Worm (Caenorhabditis elegans) whole organism, L4 larva: Measurements from ENCODE around the gene T01H3.3.

ENCODE experiments used
- F37D6.2 ChIP-seq: sonication (generic microtip); optimal IDR thresholded peaks from 2 replicates; lab custom pipeline; 2016; ENCODE audit warnings: mild to moderate bottlenecking, missing genetic modification characterization, missing compliant biosample characterization
- F44E2.7 ChIP-seq: fragments of 200-800 bp; sonication (Bioruptor generic); IDR thresholded peaks from 2 replicates; pipeline ENCODE4 v2.1.2; 2022; ENCODE audit warnings: missing genetic modification characterization, missing compliant biosample characterization
- F49E8.2 ChIP-seq: sonication (generic microtip); optimal IDR thresholded peaks from 2 replicates; lab custom pipeline; 2016; ENCODE audit warnings: missing compliant biosample characterization, mild to moderate bottlenecking, missing genetic modification characterization, borderline replicate concordance
- Y105C5A.15 ChIP-seq: fragments of 200-800 bp; sonication (Bioruptor generic); IDR thresholded peaks from 2 replicates; pipeline ENCODE4 v1.3.6; 2022; ENCODE audit warnings: missing genetic modification characterization, missing compliant biosample characterization
- Y5F2A.4 ChIP-seq: fragments of 200-800 bp; sonication (Bioruptor generic); optimal IDR thresholded peaks from 2 replicates; lab custom pipeline; 2018; ENCODE audit warnings: mild to moderate bottlenecking, missing genetic modification characterization, missing compliant biosample characterization
- Y75B8A.6 ChIP-seq: fragments of 200-800 bp; sonication (Bioruptor generic); IDR thresholded peaks from 2 replicates; pipeline ENCODE4 v1.3.6; 2022; ENCODE audit warnings: missing genetic modification reagents, missing genetic modification characterization, missing compliant biosample characterization
- ZK337.2 ChIP-seq: fragments of 200-800 bp; sonication (Bioruptor generic); IDR thresholded peaks from 2 replicates; pipeline ENCODE4 v1.3.6; 2022; ENCODE audit warnings: missing genetic modification reagents, missing genetic modification characterization, missing compliant biosample characterization
- ZK546.5 ChIP-seq, 2 experiments: sonication (generic microtip); optimal IDR thresholded peaks; 2 replicates each; lab custom pipeline; 2017; ENCODE audit warnings: missing biosample characterization in 2 of 2, missing genetic modification characterization in 2 of 2
- ama-1 ChIP-seq: fragments of 150-350 bp; optimal IDR thresholded peaks from 2 replicates; lab custom pipeline; 2014; ENCODE audit warnings: inconsistent platforms, mixed read lengths
- arid-1 ChIP-seq: fragments of 200-800 bp; sonication (Bioruptor generic); conservative IDR thresholded peaks from 2 replicates; pipeline ENCODE4 v1.3.6; 2022; ENCODE audit warnings: missing genetic modification reagents, missing genetic modification characterization, missing compliant biosample characterization
- ceh-32 ChIP-seq: sonication (generic microtip); optimal IDR thresholded peaks from 2 replicates; lab custom pipeline; 2016; ENCODE audit warnings: mild to moderate bottlenecking, missing genetic modification characterization, missing compliant biosample characterization; ENCODE audit not compliant: poor library complexity
- ceh-82 ChIP-seq: sonication (generic microtip); optimal IDR thresholded peaks from 2 replicates; lab custom pipeline; 2017; ENCODE audit warnings: missing biosample characterization, missing genetic modification characterization
- ces-1 ChIP-seq: fragments of 150-350 bp; sonication (generic microtip); optimal IDR thresholded peaks from 4 replicates; lab custom pipeline; 2014; ENCODE audit warnings: missing biosample characterization, missing genetic modification reagents, missing genetic modification characterization
- daf-16 ChIP-seq, 3 experiments: sonication (generic microtip); optimal IDR thresholded peaks; 2 replicates each; lab custom pipeline; 2016 to 2017; ENCODE audit warnings: missing genetic modification characterization in 3 of 3, missing genetic modification reagents in 3 of 3, mild to moderate bottlenecking in 2 of 3, missing compliant biosample characterization in 2 of 3, missing biosample characterization in 1 of 3, moderate library complexity in 1 of 3
- daf-19 ChIP-seq: fragments of 200-800 bp; sonication (Bioruptor generic); conservative IDR thresholded peaks from 2 replicates; pipeline ENCODE4 v1.3.6; 2022; ENCODE audit warnings: missing genetic modification characterization, missing compliant biosample characterization
- dmd-6 ChIP-seq: fragments of 200-800 bp; sonication (Bioruptor generic); IDR thresholded peaks from 2 replicates; pipeline ENCODE4 v1.3.6; 2022; ENCODE audit warnings: missing genetic modification reagents, missing genetic modification characterization, missing compliant biosample characterization
- dmd-8 ChIP-seq: fragments of 200-800 bp; sonication (Bioruptor generic); IDR thresholded peaks from 2 replicates; pipeline ENCODE4 v1.3.6; 2022; ENCODE audit warnings: missing genetic modification characterization, missing compliant biosample characterization
- dpl-1 ChIP-seq: fragments of 150-350 bp; optimal IDR thresholded peaks from 2 replicates; lab custom pipeline; 2014; ENCODE audit warnings: missing biosample characterization, missing genetic modification reagents, missing genetic modification characterization
- duxl-1 ChIP-seq: sonication (generic microtip); optimal IDR thresholded peaks from 2 replicates; lab custom pipeline; 2016; ENCODE audit warnings: mild to moderate bottlenecking, missing genetic modification characterization, moderate library complexity, missing compliant biosample characterization; ENCODE audit not compliant: poor library complexity
- fkh-10 ChIP-seq: fragments of 150-350 bp; optimal IDR thresholded peaks from 2 replicates; lab custom pipeline; 2014; ENCODE audit warnings: missing biosample characterization, missing genetic modification reagents, missing genetic modification characterization
- gei-8 ChIP-seq: fragments of 200-800 bp; sonication (Bioruptor generic); optimal IDR thresholded peaks from 2 replicates; lab custom pipeline; 2018; ENCODE audit warnings: mild to moderate bottlenecking, missing genetic modification characterization, missing compliant biosample characterization
- hif-1 ChIP-seq, 2 experiments: sonication (generic microtip); optimal IDR thresholded peaks; 2 replicates each; lab custom pipeline; 2016 to 2017; ENCODE audit warnings: missing compliant biosample characterization in 2 of 2, missing genetic modification characterization in 2 of 2, missing genetic modification reagents in 2 of 2, missing genotype in 2 of 2, mild to moderate bottlenecking in 1 of 2
- hlh-11 ChIP-seq: fragments of 200-800 bp; sonication (Bioruptor generic); optimal IDR thresholded peaks from 2 replicates; lab custom pipeline; 2018; ENCODE audit warnings: mild to moderate bottlenecking, missing genetic modification characterization, missing compliant biosample characterization
- hlh-30 ChIP-seq: sonication (generic microtip); optimal IDR thresholded peaks from 2 replicates; lab custom pipeline; 2017; ENCODE audit warnings: antibody characterized with exemption, mild to moderate bottlenecking, missing genetic modification characterization, missing compliant biosample characterization; ENCODE audit not compliant: insufficient read depth
- hmg-1.1 ChIP-seq: fragments of 200-800 bp; sonication (Bioruptor generic); IDR thresholded peaks from 2 replicates; pipeline ENCODE4 v1.3.6; 2022; ENCODE audit warnings: missing genetic modification reagents, missing genetic modification characterization, missing compliant biosample characterization
- lim-7 ChIP-seq: fragments of 200-800 bp; sonication (Bioruptor generic); IDR thresholded peaks from 2 replicates; pipeline ENCODE4 v1.3.6; 2022; ENCODE audit warnings: missing genetic modification characterization, missing compliant biosample characterization
- lin-1 ChIP-seq: fragments of 200-800 bp; sonication (Bioruptor generic); IDR thresholded peaks from 2 replicates; pipeline ENCODE4 v1.3.6; 2022; ENCODE audit warnings: missing genetic modification reagents, missing genetic modification characterization, missing compliant biosample characterization
- lin-38 ChIP-seq: fragments of 200-800 bp; sonication (Bioruptor generic); IDR thresholded peaks from 2 replicates; pipeline ENCODE4 v1.3.6; 2022; ENCODE audit warnings: missing genetic modification reagents, missing genetic modification characterization, missing compliant biosample characterization
- lsy-2 ChIP-seq, 2 experiments: fragments of 150-350 bp in 1 of 2; sonication (generic microtip) in 1 of 2; optimal IDR thresholded peaks; 2 replicates each; lab custom pipeline; 2014 to 2017; ENCODE audit warnings: missing biosample characterization in 2 of 2, missing genetic modification characterization in 2 of 2
- mes-2 ChIP-seq: sonication (generic microtip); optimal IDR thresholded peaks from 2 replicates; lab custom pipeline; 2016; ENCODE audit warnings: missing genotype, mild to moderate bottlenecking, missing genetic modification characterization, missing compliant biosample characterization; ENCODE audit not compliant: poor library complexity, severe bottlenecking
- mxl-3 ChIP-seq: fragments of 200-800 bp; sonication (Bioruptor generic); optimal IDR thresholded peaks from 2 replicates; lab custom pipeline; 2018; ENCODE audit warnings: mild to moderate bottlenecking, missing genetic modification characterization, missing compliant biosample characterization
- nhr-10 ChIP-seq: fragments of 150-350 bp; optimal IDR thresholded peaks from 2 replicates; lab custom pipeline; 2014; ENCODE audit warnings: missing biosample characterization, missing genetic modification characterization
- nhr-237 ChIP-seq: sonication (generic microtip); optimal IDR thresholded peaks from 2 replicates; lab custom pipeline; 2017; ENCODE audit warnings: missing biosample characterization, missing genetic modification characterization
- nhr-28 ChIP-seq: fragments of 150-350 bp; optimal IDR thresholded peaks from 2 replicates; lab custom pipeline; 2014; ENCODE audit warnings: missing biosample characterization, missing genetic modification characterization
- nhr-42 ChIP-seq: fragments of 200-800 bp; sonication (Bioruptor generic); IDR thresholded peaks from 2 replicates; pipeline ENCODE4 v1.3.6; 2022; ENCODE audit warnings: missing genetic modification characterization, missing compliant biosample characterization
- nhr-48 ChIP-seq: sonication (generic microtip); optimal IDR thresholded peaks from 2 replicates; lab custom pipeline; 2016; ENCODE audit warnings: mild to moderate bottlenecking, missing genetic modification characterization, missing compliant biosample characterization
- nhr-77 ChIP-seq: fragments of 150-350 bp; optimal IDR thresholded peaks from 2 replicates; lab custom pipeline; 2014; ENCODE audit warnings: missing biosample characterization, missing genetic modification characterization
- pqm-1 ChIP-seq: sonication (generic microtip); optimal IDR thresholded peaks from 2 replicates; lab custom pipeline; 2017; ENCODE audit warnings: missing biosample characterization, missing genetic modification characterization
- rbr-2 ChIP-seq: sonication (generic microtip); optimal IDR thresholded peaks from 2 replicates; lab custom pipeline; 2016; ENCODE audit warnings: missing genotype, missing genetic modification characterization, missing compliant biosample characterization
- saeg-2 ChIP-seq: fragments of 200-800 bp; sonication (Bioruptor generic); IDR thresholded peaks from 2 replicates; pipeline ENCODE4 v1.3.6; 2022; ENCODE audit warnings: missing genetic modification reagents, missing genetic modification characterization, missing compliant biosample characterization
- set-16 ChIP-seq: fragments of 200-800 bp; sonication (Bioruptor generic); IDR thresholded peaks from 2 replicates; pipeline ENCODE4 v1.3.6; 2022; ENCODE audit warnings: missing genetic modification reagents, missing genetic modification characterization, missing compliant biosample characterization
- skn-1 ChIP-seq: fragments of 150-350 bp; optimal IDR thresholded peaks from 2 replicates; lab custom pipeline; 2014; ENCODE audit warnings: missing biosample characterization, missing genetic modification characterization
- snpc-1.2 ChIP-seq: fragments of 200-800 bp; sonication (Bioruptor generic); IDR thresholded peaks from 2 replicates; pipeline ENCODE4 v1.3.6; 2022; ENCODE audit warnings: missing genetic modification reagents, missing genetic modification characterization, missing compliant biosample characterization
- snpc-4 ChIP-seq: fragments of 150-350 bp; optimal IDR thresholded peaks from 2 replicates; lab custom pipeline; 2014; ENCODE audit warnings: missing biosample characterization, missing genetic modification characterization
- spr-1 ChIP-seq: sonication (generic microtip); optimal IDR thresholded peaks from 2 replicates; lab custom pipeline; 2016; ENCODE audit warnings: mild to moderate bottlenecking, missing genetic modification characterization, missing compliant biosample characterization
- spr-3 ChIP-seq: fragments of 200-800 bp; sonication (Bioruptor generic); optimal IDR thresholded peaks from 2 replicates; lab custom pipeline; 2018; ENCODE audit warnings: mild to moderate bottlenecking, missing genetic modification characterization, missing compliant biosample characterization
- unc-130 ChIP-seq: sonication (generic microtip); optimal IDR thresholded peaks from 2 replicates; lab custom pipeline; 2016; ENCODE audit warnings: missing genetic modification reagents, missing genetic modification characterization, missing compliant biosample characterization
- unc-62 ChIP-seq, 3 experiments: fragments of 150-350 bp in 1 of 3; sonication (generic microtip); optimal IDR thresholded peaks in 2 of 3; peaks in 1 of 3; 1 replicate in 1 of 3; 2 replicates in 2 of 3; lab custom pipeline; 2014 to 2017; ENCODE audit warnings: missing biosample characterization in 3 of 3, missing genetic modification characterization in 3 of 3, missing genetic modification reagents in 3 of 3, missing genotype in 1 of 3
- zip-11 ChIP-seq: fragments of 200-800 bp; sonication (Bioruptor generic); IDR thresholded peaks from 2 replicates; pipeline ENCODE4 v1.3.6; 2022; ENCODE audit warnings: missing genetic modification characterization, missing compliant biosample characterization
- ztf-7 ChIP-seq: fragments of 150-350 bp; optimal IDR thresholded peaks from 2 replicates; lab custom pipeline; 2014; ENCODE audit warnings: missing biosample characterization, missing genetic modification characterization

The T01H3.3 gene

ce11 chrII:7873843-7874372, at the start of gene T01H3.3 (continued):
- TF ChIP-seq dmd-8 (GFP tag; lab: Robert Waterston, UW), result no peak
- no peak for TF ChIP-seq skn-1 (tag; lab: Kevin White, UChicago)
- TF ChIP-seq fkh-10 (GFP tag; lab: Kevin White, UChicago), result no peak
- no peak for TF ChIP-seq nhr-237
- no peak for TF ChIP-seq ama-1 (lab: Kevin White, UChicago)
- TF ChIP-seq F37D6.2, result no peak
- no peak for TF ChIP-seq hlh-11 (tag; lab: Kevin White, UChicago)
- no peak for TF ChIP-seq Y75B8A.6 (GFP tag; lab: Robert Waterston, UW)
- no peak for TF ChIP-seq zip-11 (GFP tag; lab: Robert Waterston, UW)
- no peak for TF ChIP-seq nhr-10 (tag; lab: Kevin White, UChicago)
- TF ChIP-seq hlh-30 (tag; lab: Kevin White, UChicago), result peak; percentile 30
- peak; percentile 20; the same call in 1 of the 2 replicates for TF ChIP-seq lin-38 (GFP tag; lab: Robert Waterston, UW)
- no peak for TF ChIP-seq spr-3
- TF ChIP-seq hif-1 (tag; optimal IDR thresholded peaks at IDR 0.05; lab: Kevin White, UChicago), result no peak
- peak; percentile 67 for TF ChIP-seq mes-2 (tag; lab: Kevin White, UChicago)
- no peak for TF ChIP-seq lin-1 (GFP tag; lab: Robert Waterston, UW)
- TF ChIP-seq dpl-1 (GFP tag; lab: Kevin White, UChicago), result peak; percentile 41
- TF ChIP-seq ZK337.2, result no peak
- no peak for TF ChIP-seq snpc-1.2 (GFP tag; lab: Robert Waterston, UW)
- no peak for TF ChIP-seq daf-16 (GFP tag; optimal IDR thresholded peaks at IDR 0.05; lab: Kevin White, UChicago)
- TF ChIP-seq daf-16 (tag; optimal IDR thresholded peaks at IDR 0.05; lab: Kevin White, UChicago), result peak; percentile 16
- no peak for TF ChIP-seq lim-7
- TF ChIP-seq dmd-6, result no peak
- TF ChIP-seq ztf-7 (tag; lab: Kevin White, UChicago), result no peak
- no peak for TF ChIP-seq set-16 (GFP tag; lab: Robert Waterston, UW)
- no peak for TF ChIP-seq ceh-82 (tag; lab: Kevin White, UChicago)
- TF ChIP-seq hmg-1.1 (GFP tag; lab: Robert Waterston, UW), result no peak
- TF ChIP-seq snpc-4 (tag; lab: Kevin White, UChicago), result no peak
- no peak for TF ChIP-seq duxl-1
- TF ChIP-seq F44E2.7 (GFP tag; lab: Robert Waterston, UW), result no peak
- no peak for TF ChIP-seq pqm-1
- no peak for TF ChIP-seq spr-1 (tag; lab: Kevin White, UChicago)
- no peak for TF ChIP-seq ZK546.5 (tag; optimal IDR thresholded peaks at IDR 0.05; lab: Kevin White, UChicago)
- no peak for TF ChIP-seq F49E8.2 (tag; lab: Kevin White, UChicago)
- no peak for TF ChIP-seq nhr-77 (tag; lab: Kevin White, UChicago)
- TF ChIP-seq ces-1 (GFP tag; lab: Kevin White, UChicago), result no peak
- no peak for TF ChIP-seq nhr-28
- TF ChIP-seq rbr-2, result peak; percentile 16
- TF ChIP-seq mxl-3, result no peak
- TF ChIP-seq Y105C5A.15, result no peak
- no peak for TF ChIP-seq arid-1 (GFP tag; lab: Robert Waterston, UW)
- no peak for TF ChIP-seq unc-62 (GFP tag; optimal IDR thresholded peaks at IDR 0.05 in 1 of 2; lab: Kevin White, UChicago)
- no peak for TF ChIP-seq unc-62 (tag; optimal IDR thresholded peaks at IDR 0.05; lab: Kevin White, UChicago)
- no peak for TF ChIP-seq saeg-2 (GFP tag; lab: Robert Waterston, UW)
- TF ChIP-seq lsy-2 (tag; optimal IDR thresholded peaks at IDR 0.05; lab: Kevin White, UChicago), result peak in 1 of 2 experiments; percentile 83
- TF ChIP-seq nhr-42 (GFP tag; lab: Robert Waterston, UW), result no peak
- no peak for TF ChIP-seq gei-8 (GFP tag; lab: Kevin White, UChicago)
- no peak for TF ChIP-seq ceh-32 (tag; lab: Kevin White, UChicago)
- TF ChIP-seq Y5F2A.4, result no peak
- TF ChIP-seq nhr-48, result no peak
- TF ChIP-seq unc-130, result no peak
- TF ChIP-seq daf-19, result no peak
